Fruit fly (Drosophila melanogaster): Measurements from ENCODE around the gene Pgant4.

Pgant4 gene

DNA sequence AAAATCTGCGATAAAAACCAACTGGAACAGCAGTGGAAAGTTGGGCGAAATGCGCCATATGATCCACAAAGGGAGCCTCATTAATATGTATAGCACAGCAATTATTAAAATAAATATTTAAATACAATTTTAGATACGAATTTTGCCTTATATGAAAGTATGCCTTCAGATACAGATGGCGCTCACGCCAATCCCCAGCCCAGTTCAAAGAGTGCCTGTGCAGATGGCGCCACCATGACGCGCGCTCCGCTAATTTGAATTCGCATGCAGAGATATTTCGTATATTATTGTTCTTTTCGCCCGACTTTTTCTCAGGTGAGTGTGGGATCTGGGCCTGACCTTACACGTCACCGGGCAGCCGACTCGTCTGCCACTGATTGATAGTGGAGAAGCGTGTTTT lies at the start of gene Pgant4:
TSS of gene Pgant4 (plus strand) at position 362 of the 400 bp plus-strand sequence.
- TF ChIP-seq CTCF (optimal IDR thresholded peaks at IDR 0.05) (peak; percentile 89 to 95), CG8478 (optimal IDR thresholded peaks at IDR 0.05) (no peak)

DNA sequence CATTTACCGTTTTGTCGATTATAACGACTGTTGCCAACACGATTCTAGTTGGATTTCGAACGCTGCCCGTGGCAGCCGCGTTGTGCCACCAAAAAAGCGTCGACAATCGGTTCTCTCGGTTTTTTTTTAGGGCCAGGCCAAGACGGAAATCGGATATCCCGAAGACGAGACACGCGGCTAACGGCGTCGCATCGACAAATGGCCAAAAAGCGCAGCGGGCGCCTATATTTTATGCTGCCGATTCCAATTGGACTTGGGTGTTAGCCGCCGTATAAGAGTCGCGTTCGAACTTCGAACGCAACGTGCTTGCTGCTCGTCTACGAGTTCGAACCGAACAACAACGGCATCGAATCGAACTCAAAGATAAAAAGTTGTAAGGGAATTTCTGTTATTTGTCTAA lies 49.6 kb upstream of the Pgant4 start:
- TF ChIP-seq CG8478 (optimal IDR thresholded peaks at IDR 0.05) (no peak), CTCF (optimal IDR thresholded peaks at IDR 0.05) (no peak)

DNA sequence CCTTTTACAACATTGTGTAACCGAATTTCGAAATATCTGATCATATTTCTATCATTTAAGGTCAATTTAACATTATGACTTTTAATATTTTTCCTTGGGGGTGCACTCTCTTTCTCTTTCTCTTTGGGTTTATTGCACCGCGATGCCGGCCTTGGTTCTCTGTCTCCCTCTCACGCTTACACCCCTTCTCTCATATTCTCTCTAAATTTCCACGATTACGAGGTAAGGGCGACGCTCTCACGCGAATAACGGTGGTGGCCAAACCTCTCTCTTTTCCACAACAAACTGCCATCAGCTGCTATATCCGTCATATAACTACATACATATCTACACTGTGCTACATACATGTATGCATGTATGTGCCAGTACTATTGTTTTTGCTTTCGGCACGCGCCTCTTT lies 46.5 kb upstream of the Pgant4 start:
- TF ChIP-seq CTCF (optimal IDR thresholded peaks at IDR 0.05) (no peak), CG8478 (optimal IDR thresholded peaks at IDR 0.05) (no peak)

DNA sequence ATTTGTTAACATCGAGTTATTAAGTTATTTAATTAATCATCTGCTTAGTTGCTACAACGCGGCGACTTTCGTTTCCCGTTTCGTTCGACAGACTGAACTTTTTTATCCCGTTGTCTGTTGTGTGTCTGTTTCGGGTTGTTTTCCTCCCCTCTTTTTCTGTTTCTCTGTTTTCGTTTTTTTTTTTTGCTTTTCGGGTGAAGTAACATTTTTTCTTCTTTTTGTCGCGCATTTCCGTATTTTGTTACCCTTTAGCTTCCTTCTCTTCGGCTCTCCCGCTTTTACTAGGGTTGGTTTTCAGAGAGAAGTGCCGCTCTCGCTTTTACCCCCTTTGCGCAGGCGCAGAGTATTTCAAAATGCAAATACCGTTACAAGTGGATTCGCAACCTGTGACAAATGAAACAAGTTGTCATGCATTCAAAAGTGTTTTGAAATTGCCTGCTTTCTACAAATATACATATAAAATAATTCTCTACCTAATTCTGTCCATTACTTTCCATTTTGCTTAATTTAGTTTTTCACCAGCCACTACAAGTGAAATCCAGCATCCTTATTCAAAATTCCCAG lies 45.7 kb upstream of the Pgant4 start, which contains the start of gene Pgant2:
TSS of gene Pgant2 (minus strand) at position 51 of the 564 bp plus-strand sequence.
- no peak for TF ChIP-seq CG8478 (optimal IDR thresholded peaks at IDR 0.05)
- no peak for TF ChIP-seq CTCF (optimal IDR thresholded peaks at IDR 0.05)

DNA sequence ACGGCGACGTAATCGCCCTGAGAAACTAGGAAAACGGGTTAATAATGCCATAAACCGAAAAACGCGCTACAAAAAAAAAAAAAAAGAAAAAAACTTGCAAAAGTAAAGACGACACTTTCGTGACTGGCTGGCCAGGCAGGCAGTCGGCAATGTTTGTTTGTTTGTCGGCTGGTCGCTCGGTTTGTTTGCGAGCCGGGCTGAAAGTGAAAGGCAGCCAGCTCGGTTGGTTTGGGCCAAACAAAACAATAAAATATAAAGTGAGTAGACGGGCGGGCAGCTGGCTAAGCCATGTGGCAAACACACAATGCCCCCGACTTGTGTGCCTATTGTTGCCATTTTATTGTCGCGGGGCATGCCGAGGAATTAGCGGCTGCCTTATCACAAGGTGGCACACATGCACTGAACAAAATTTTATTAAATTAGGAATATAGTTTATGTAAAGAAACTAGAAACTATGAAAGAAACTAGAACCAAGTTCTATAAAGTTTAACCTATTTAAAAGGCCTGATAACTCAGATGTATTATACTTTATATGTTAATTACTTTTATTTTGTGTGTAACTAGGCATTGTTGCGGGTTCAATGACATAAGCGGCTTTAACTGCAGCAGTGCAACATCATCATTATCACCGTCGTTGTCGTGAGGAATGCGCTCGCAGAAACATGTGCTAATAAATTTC lies 43.8 kb upstream of the Pgant4 start:
- TF ChIP-seq CG8478 (optimal IDR thresholded peaks at IDR 0.05): no peak
- TF ChIP-seq CTCF (optimal IDR thresholded peaks at IDR 0.05): no peak

DNA sequence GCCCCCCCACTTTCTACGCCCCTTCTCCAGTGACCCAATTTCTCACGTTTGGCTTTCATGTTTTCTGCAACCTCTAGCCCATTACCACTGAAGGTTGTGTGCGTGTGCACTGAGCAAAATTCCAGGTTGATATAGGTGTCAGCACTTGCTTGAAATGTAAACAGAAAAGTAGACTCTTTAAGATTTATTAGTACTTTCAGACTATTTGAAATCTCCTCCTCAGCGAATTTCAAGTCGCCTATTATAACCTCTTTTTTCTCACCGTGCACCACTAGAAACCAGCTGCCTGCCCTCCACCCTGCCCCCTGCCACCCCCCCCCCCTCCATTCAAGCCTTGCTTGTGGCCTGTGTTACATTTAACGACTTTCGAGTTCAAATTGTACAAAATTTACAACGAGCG lies 37.3 kb upstream of the Pgant4 start:
- TF ChIP-seq CG8478 (optimal IDR thresholded peaks at IDR 0.05) (no peak), CTCF (optimal IDR thresholded peaks at IDR 0.05) (no peak)

DNA sequence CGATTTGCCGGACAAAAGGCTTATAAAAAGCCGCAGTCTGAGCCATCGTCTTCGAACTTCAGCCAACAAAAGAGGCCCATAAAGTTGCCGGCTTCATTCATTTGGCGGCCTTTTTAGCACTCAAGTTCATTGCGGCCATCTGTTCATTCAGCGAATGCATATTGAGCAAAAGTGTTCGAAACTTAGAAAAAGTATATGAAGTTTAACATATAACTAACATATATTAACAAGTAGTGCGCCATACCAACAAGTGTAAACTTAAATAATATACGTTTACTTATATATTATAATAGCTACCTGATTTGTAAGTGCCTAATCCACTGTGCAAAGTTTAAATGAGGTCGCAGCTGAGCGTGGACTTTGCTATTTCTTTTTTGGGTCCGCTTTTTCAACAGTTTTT lies 36.1 kb upstream of the Pgant4 start:
- TF ChIP-seq CTCF (optimal IDR thresholded peaks at IDR 0.05): no peak
- TF ChIP-seq CG8478 (optimal IDR thresholded peaks at IDR 0.05): no peak

DNA sequence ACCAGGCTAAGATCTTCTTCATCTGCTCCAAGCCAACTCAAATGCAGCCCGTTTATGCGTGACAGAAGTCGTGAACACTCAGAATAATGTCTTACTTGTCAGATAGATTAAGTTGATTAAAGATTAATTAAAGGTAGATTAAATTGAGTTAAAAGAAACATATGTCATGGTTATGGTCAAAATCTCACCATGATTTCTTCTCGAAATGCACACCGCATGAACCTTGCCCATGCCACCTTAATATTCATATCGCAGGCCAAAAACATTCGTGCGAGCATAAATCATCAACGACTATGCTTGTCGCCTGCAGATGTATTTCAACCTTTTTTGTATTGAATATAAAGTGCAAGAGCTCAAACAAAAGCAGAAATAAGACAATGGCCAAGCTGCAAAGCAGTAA lies 35.3 kb upstream of the Pgant4 start:
- TF ChIP-seq CTCF (optimal IDR thresholded peaks at IDR 0.05): no peak
- TF ChIP-seq CG8478 (optimal IDR thresholded peaks at IDR 0.05): no peak

DNA sequence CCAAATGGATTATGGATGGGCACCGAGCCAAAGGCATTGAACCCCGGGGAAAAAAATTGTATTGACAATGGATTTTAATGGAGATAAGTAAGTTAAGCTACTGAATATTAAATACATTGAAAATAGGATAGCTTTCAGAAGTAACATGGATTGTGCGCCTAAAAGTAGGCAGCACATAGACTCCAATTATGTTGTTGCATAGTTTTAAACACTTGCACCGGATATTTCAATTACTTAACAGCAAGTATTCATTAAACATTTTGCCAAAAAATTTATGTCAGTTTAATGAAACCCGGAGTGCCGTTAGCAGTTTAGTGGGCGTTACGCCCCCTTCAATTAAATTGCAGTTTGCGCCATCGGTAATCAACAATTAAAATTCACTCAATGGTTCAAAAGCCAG lies 34.3 kb upstream of the Pgant4 start:
- TF ChIP-seq CTCF (optimal IDR thresholded peaks at IDR 0.05) (no peak), CG8478 (optimal IDR thresholded peaks at IDR 0.05) (no peak)

DNA sequence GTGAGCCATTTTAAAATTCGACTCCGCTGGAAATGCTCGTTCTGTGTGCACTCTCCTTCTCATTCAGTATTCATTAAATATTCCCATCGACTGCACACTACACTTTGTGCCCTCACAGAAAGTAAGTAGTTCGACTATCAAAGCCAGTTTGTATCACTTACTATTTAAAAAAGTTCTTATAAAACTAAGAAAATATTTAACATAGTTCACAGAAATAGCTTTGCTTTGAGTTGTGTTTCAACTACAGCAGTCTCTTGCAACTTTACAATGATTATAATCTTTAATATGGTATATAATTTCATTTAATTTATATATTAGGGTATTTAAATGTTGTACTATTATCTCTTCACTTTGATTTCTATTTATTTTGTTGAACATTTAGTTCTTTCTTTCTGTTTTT lies 32.9 kb upstream of the Pgant4 start:
- TF ChIP-seq CG8478 (optimal IDR thresholded peaks at IDR 0.05) (no peak), CTCF (optimal IDR thresholded peaks at IDR 0.05) (no peak)

DNA sequence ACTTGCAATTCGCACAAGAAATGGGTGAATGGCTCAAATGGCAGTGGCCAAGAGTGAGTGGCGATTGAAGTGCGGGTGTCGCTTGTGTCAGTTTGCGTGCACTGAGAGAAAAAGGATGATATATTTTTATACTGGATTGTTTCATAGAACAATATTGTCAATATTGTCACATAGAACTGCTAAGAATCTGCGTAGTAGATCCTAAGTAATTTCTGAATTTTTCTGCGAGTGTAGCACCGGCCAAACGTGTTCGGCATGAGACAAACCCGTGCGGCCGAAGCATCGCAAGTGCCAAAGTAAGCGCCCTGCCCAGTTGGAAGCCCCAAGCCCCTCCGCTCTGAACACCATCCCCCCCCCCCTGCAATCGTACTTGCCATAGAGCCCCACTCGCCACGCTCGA lies 32.1 kb upstream of the Pgant4 start:
- no peak for TF ChIP-seq CG8478 (optimal IDR thresholded peaks at IDR 0.05)
- no peak for TF ChIP-seq CTCF (optimal IDR thresholded peaks at IDR 0.05)

DNA sequence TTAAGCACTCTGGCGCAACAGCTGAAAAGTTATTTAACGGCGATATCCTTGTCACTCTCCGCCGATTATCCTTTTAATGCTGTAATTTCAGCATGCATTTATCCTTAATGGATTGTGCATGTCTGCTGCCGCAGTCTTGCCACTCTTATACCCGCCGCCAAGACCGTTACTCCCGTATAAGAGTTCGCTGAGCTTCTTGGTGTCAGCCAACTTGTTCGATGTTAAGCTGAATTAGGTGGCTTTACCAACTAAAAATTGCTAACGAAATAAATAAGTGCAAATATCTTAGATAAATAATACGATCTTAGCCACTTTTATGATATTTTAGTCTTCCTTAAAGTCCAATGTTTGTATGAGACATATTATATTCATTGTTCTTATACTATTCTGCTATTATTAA lies 31.2 kb upstream of the Pgant4 start:
- TF ChIP-seq CG8478 (optimal IDR thresholded peaks at IDR 0.05): no peak
- TF ChIP-seq CTCF (optimal IDR thresholded peaks at IDR 0.05): no peak

DNA sequence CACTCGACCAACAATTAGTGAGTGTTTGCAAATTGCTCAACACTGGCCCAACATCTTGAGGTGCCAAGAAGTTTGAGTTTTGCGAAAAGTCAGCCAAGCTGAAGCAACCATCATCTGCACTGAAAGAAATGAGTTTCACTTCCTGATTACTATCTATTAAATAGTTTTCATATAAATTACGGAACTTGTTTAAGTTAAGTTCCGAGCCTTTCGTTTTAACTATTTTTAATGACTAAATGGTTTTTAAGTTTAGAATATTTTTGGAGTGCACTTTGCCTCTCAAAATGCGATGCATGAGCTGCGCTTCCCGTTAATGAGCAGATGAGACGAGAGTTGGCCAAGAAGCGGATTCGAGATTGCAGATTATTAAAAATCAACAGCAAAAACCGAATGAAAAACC lies 30.7 kb upstream of the Pgant4 start:
- no peak for TF ChIP-seq CG8478 (optimal IDR thresholded peaks at IDR 0.05)
- no peak for TF ChIP-seq CTCF (optimal IDR thresholded peaks at IDR 0.05)

DNA sequence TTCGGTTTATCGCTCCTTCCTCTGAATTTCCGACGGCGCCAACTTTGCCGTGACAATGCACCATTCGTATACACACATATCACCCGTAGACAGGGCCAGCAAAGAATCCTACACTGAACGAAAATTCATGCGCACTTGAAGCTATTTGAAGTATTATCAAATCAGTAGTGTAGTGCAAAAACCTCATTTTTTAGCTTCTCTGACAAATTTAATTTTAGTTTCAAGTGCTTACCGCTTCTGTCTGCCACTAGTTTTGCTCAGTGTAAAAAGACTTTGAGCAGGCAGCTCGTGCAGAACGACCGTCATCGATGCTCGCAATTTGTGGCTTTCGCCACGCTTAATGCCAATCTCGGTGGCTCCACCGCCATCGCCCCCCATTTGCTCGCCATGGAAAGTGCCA lies 27.6 kb upstream of the Pgant4 start:
- TF ChIP-seq CTCF (optimal IDR thresholded peaks at IDR 0.05) (no peak), CG8478 (optimal IDR thresholded peaks at IDR 0.05) (no peak)

DNA sequence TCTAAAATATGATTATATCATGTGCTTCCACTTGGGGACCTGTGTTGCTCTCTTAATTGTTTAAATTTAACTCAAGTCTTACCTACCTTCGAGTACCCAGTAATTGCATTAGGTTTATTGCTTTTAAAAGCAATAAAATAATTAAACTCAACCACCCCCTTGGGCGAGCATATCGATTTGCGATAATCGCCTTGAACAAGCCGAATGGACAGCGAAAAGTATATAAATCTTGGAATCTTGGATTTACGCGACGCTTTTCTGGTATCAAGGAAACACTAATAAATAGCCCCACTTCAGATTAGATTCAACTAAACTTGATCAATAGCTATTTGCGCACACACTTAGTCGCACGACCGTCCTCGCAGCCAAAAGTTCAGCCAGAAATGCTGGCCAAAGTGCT lies 26.7 kb upstream of the Pgant4 start, which contains the start of gene CG2772:
TSS of gene CG2772 (plus strand) at position 338 of the 400 bp plus-strand sequence.
- TF ChIP-seq CG8478 (optimal IDR thresholded peaks at IDR 0.05): no peak
- no peak for TF ChIP-seq CTCF (optimal IDR thresholded peaks at IDR 0.05)

DNA sequence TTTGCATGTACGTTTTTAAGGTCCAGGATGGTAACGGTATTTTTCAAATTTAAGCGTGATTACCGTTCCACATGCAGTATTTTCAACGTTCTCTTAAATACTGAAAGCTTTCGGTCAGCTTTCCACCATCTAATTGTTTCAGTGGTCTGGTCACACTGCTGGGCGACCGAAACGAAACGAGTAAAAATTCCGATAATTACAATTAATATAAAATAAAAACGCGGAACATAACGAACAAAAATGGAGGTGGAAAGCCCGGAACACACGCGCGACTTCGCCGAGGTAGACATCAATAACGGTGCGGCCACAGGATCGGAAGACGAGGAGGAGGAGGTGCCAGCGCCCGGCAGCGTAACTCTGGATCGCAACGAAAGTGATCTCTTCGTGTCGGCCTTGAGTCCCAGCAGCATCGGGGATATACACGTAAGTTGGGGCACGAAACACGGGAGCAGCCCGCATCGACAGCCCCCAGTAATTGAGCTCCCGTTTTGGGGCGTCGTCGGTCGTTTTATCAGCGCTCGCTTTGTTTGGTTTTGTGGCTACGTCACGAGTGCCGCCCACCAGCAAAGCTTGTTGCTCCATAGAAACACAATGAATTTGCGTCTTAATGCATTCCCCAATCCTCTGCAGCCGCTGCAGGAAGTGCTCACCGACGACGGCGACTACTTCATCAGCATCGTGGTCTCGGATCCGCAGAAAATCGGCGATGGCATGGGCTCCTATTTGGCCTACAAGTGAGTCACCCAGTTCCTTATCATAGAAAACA lies 22.7 kb upstream of the Pgant4 start, which contains the start of gene Snx1:
TSS of gene Snx1 (plus strand) at position 129 of the 766 bp plus-strand sequence.
- TF ChIP-seq CTCF (optimal IDR thresholded peaks at IDR 0.05) (no peak), CG8478 (optimal IDR thresholded peaks at IDR 0.05) (no peak)
